Fruit fly (Drosophila melanogaster): ENCODE results near the gene CG13737.
A peak's percentile ranks its signal among the peaks of the same experiment; 100 is the strongest.

CG13737 gene

dm6 chr3L:13905515-13905914 lies 26.7 kb downstream of the CG13737 start (continued):
- TF ChIP-seq so (GFP tag; IDR thresholded peaks at IDR 0.05) (peak; percentile 35; the same call in 1 of the 3 replicates), wor (GFP tag; IDR thresholded peaks at IDR 0.05) (no peak), dimm (GFP tag; IDR thresholded peaks at IDR 0.05) (no peak), ERR (GFP tag; optimal IDR thresholded peaks at IDR 0.05) (no peak), CG17359 (tag; optimal IDR thresholded peaks at IDR 0.05) (peak; percentile 70), CG10565 (GFP tag; optimal IDR thresholded peaks at IDR 0.05) (no peak), sqz (GFP tag; optimal IDR thresholded peaks at IDR 0.05) (peak; percentile 21), CG17612 (GFP tag; IDR thresholded peaks at IDR 0.05) (no peak), Hr3 (GFP tag; optimal IDR thresholded peaks at IDR 0.05) (peak; percentile 44), CG10321 (GFP tag; IDR thresholded peaks at IDR 0.05) (no peak), CG4617 (GFP tag; optimal IDR thresholded peaks at IDR 0.05; ENCODE audit: borderline replicate concordance) (no peak), Adf1 (GFP tag; IDR thresholded peaks at IDR 0.05) (no peak), CG34376 (GFP tag; optimal IDR thresholded peaks at IDR 0.05) (peak; percentile 75), lola (GFP tag; optimal IDR thresholded peaks at IDR 0.05) (peak in 1 of 3 experiments; percentile 12), kah (GFP tag; optimal IDR thresholded peaks at IDR 0.05) (no peak), CG7556 (GFP tag; optimal IDR thresholded peaks at IDR 0.05) (peak; percentile 81), Chrac-16 (GFP tag; optimal IDR thresholded peaks at IDR 0.05) (no peak), nerfin-2 (GFP tag; IDR thresholded peaks at IDR 0.05; ENCODE audit: partially characterized antibody) (no peak), luna (GFP tag; optimal IDR thresholded peaks at IDR 0.05) (no peak), ato (GFP tag; IDR thresholded peaks at IDR 0.05; ENCODE audit: partially characterized antibody) (no peak), da (GFP tag; optimal IDR thresholded peaks at IDR 0.05) (no peak), al (GFP tag; IDR thresholded peaks at IDR 0.05) (no peak), twi (tag; optimal IDR thresholded peaks at IDR 0.05) (no peak), Vsx1 (GFP tag; optimal IDR thresholded peaks at IDR 0.05) (no peak), hbn (GFP tag; IDR thresholded peaks at IDR 0.05; ENCODE audit: partially characterized antibody) (no peak), CG3995 (GFP tag; optimal IDR thresholded peaks at IDR 0.05) (no peak), CG11560 (tag; IDR thresholded peaks at IDR 0.05) (no peak), CG4854 (GFP tag; optimal IDR thresholded peaks at IDR 0.05) (no peak), CG34422 (GFP tag; IDR thresholded peaks at IDR 0.05) (no peak), gfzf (GFP tag; optimal IDR thresholded peaks at IDR 0.05) (no peak), crp (GFP tag; optimal IDR thresholded peaks at IDR 0.05) (no peak), Oaz (GFP tag; IDR thresholded peaks at IDR 0.05) (0 out of 2 replicates have a peak, but pooled peaks have one; percentile 35), insv (GFP tag; optimal IDR thresholded peaks at IDR 0.05) (peak in 1 of 2 experiments; percentile 8), CG15011 (GFP tag; optimal IDR thresholded peaks at IDR 0.05) (peak; percentile 65), fu2 (GFP tag; optimal IDR thresholded peaks at IDR 0.05) (no peak), CG9215 (GFP tag; IDR thresholded peaks at IDR 0.05) (no peak), prd (optimal IDR thresholded peaks at IDR 0.05) (no peak), prd (GFP tag; IDR thresholded peaks at IDR 0.05) (peak; percentile 17; the same call in 1 of the 3 replicates), gsb (GFP tag; IDR thresholded peaks at IDR 0.05) (no peak), Nf-YB (GFP tag; optimal IDR thresholded peaks at IDR 0.05) (peak; percentile 33), Dip3 (GFP tag; optimal IDR thresholded peaks at IDR 0.05) (no peak), CG18262 (tag; optimal IDR thresholded peaks at IDR 0.05) (peak; percentile 58), tx (GFP tag; optimal IDR thresholded peaks at IDR 0.05) (no peak), CG8944 (GFP tag; optimal IDR thresholded peaks at IDR 0.05) (no peak), MTF-1 (GFP tag; optimal IDR thresholded peaks at IDR 0.05; ENCODE audit: borderline replicate concordance) (no peak), Kr (GFP tag; optimal IDR thresholded peaks at IDR 0.05) (no peak), CG13894 (tag; optimal IDR thresholded peaks at IDR 0.05) (peak; percentile 55), CG6854 (GFP tag; optimal IDR thresholded peaks at IDR 0.05) (peak; percentile 78), NFAT (GFP tag; IDR thresholded peaks at IDR 0.05) (no peak), hb (GFP tag; IDR thresholded peaks at IDR 0.05; ENCODE audit: partially characterized antibody) (no peak), usp (GFP tag; optimal IDR thresholded peaks at IDR 0.05) (no peak), Lpt (GFP tag; optimal IDR thresholded peaks at IDR 0.05) (no peak)
